Worm (Caenorhabditis elegans) whole organism, dauer: Measurements from ENCODE around the gene skr-3.

Experiments used
- unc-62 ChIP-seq: sonication (generic microtip); optimal IDR thresholded peaks from 2 replicates; lab custom pipeline; 2017; ENCODE audit warnings: missing biosample characterization, missing genetic modification reagents, missing genetic modification characterization

skr-3 gene

ce11 chrV:16127401-16127800, 6.5 kb downstream of the skr-3 start, which contains the start of gene fbxa-143:
Gene fbxa-143 (minus strand): TSS chrV:16127501.
- TF ChIP-seq unc-62 (GFP tag; lab: Kevin White, UChicago) = no peak

- TF ChIP-seq unc-62 (GFP tag; lab: Kevin White, UChicago) = no peak
Measured at ce11 chrV:16129116-16129515, 8.2 kb downstream of the skr-3 start.

- TF ChIP-seq unc-62 (GFP tag; lab: Kevin White, UChicago) = no peak
Measured at ce11 chrV:16131249-16131648, 10.4 kb downstream of the skr-3 start, which contains the start of gene fbxa-142. Gene fbxa-142 (minus strand): TSS chrV:16131349.

DNA sequence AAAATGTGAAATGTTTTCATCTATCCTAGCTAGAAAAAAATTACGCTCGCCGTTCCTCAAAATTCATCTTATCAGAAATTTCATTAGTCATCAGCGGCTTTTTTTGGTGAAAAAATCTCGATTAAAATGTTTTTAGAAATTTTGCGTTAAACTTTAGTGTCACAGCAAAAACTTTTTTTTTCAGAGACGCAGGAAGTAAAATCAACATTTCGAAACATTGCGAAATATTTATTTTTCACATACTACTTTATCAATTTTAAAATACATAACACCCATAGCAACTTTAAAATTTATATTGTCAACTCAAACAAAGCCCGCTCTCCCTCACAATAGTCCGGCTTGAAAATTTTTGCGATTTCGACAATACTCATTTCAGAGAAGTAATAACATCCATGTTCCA, 11.3 kb downstream of the skr-3 start:
- TF ChIP-seq unc-62 (GFP tag; lab: Kevin White, UChicago) = no peak

- TF ChIP-seq unc-62 (GFP tag; lab: Kevin White, UChicago) = no peak
Measured at ce11 chrV:16132705-16133104, 11.8 kb downstream of the skr-3 start, which contains the start of gene fbxa-144. Gene fbxa-144 (minus strand): TSS chrV:16132805.

DNA sequence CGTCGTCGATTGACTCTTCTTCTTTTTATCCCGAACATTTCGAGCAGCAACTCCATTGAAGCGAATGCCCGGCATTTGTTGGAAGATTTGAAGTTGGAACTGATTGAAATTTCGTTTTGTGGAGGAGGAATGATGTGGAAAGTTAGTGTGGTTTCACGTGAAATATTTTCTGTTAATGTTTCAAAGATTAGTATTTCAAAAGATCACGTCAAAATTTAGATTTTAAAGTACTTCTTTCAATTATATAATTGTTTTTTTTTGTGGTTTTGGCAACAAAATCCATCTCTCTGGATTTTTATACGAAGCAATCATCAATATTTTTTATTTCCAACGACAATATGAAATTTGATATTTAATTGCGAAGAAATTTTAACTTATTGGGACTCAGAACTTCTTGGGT, 16.2 kb downstream of the skr-3 start, which contains the start of gene F44G3.7:
TSS of gene F44G3.7 (minus strand) at position 101 of the 400 bp plus-strand sequence.
- no peak for TF ChIP-seq unc-62 (GFP tag; lab: Kevin White, UChicago)

DNA sequence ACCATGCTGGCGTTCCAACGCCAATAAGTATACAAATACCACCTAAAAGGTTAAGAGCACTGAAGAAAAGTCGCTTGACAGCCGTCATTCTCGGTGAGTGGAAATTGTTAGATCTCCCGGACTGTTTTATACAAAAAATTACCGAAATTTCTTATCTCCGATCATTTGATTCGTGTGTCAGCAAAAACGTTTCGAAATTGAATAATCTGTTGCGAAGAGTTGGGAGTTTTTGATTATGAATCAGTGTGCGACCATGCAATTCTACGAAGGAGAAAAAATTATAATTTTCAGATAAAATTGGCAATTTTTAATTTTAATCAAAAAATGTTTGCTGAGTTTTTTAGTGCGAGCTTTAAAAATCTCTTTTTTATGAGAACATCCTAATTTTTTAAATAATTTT, 18.6 kb downstream of the skr-3 start, which contains the start of gene clc-11:
TSS of gene clc-11 (minus strand) at position 101 of the 400 bp plus-strand sequence.
- no peak for TF ChIP-seq unc-62 (GFP tag; lab: Kevin White, UChicago)

ce11 chrV:16141071-16141470, 20.2 kb downstream of the skr-3 start, which contains the start of gene clc-32:
Gene clc-32 (minus strand): TSS chrV:16141171.
- no peak for TF ChIP-seq unc-62 (GFP tag; lab: Kevin White, UChicago)

ce11 chrV:16142371-16142770, 21.5 kb downstream of the skr-3 start, which contains the start of gene fbxa-18:
Gene fbxa-18 (plus strand): TSS chrV:16142671.
- no peak for TF ChIP-seq unc-62 (GFP tag; lab: Kevin White, UChicago)

- TF ChIP-seq unc-62 (GFP tag; lab: Kevin White, UChicago) = no peak
Measured at ce11 chrV:16143066-16143581, 22.2 kb downstream of the skr-3 start, which contains the start of gene fbxa-88. Gene fbxa-88 (minus strand): TSS chrV:16143116.

- no peak for TF ChIP-seq unc-62 (GFP tag; lab: Kevin White, UChicago)
Measured at ce11 chrV:16145009-16145408, 24.1 kb downstream of the skr-3 start.

DNA sequence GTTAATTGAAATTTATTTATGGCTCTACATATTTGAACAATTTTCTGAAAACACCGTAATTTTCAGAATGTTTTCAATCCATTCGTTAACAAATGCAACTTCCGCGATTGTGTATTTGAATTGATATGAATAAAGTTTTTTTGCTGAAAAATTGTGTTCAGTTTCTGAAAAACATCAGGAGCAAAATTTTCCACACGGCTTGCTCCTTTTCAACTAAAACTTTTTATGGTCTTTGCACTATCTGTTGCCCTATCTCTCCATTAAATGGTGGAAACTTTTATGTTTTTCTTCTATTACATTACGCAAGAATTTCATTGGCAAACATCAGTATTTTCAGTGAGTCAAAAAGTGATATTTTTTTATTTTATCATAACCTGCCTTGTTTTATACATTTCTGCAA, 27.9 kb downstream of the skr-3 start, which contains the start of gene F10A3.4:
TSS of gene F10A3.4 (plus strand) at position 301 of the 400 bp plus-strand sequence.
- no peak for TF ChIP-seq unc-62 (GFP tag; lab: Kevin White, UChicago)

- no peak for TF ChIP-seq unc-62 (GFP tag; lab: Kevin White, UChicago)
Measured at ce11 chrV:16153375-16153774, 32.5 kb downstream of the skr-3 start, which contains the start of gene str-254. Gene str-254 (minus strand): TSS chrV:16153475.

DNA sequence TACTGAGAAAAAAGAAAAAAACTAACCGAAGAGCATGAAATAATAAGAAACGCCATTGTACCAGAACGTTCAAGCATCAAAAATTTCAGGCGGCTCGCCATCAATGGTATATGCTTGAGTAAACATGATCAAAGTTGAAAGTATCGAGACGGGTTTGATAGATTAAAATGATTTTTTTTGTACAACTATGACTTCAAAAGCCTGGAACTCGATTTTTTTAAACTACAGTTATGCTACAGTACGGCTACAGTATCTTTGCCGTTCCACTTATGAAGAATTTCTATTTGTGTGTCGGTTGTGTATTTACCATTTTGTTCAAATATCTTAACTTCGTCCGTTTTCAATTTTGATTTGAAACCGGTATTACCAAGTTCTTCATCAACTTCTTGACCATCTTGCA, 34.2 kb downstream of the skr-3 start, which contains the start of gene str-97:
TSS of gene str-97 (minus strand) at position 101 of the 400 bp plus-strand sequence.
- TF ChIP-seq unc-62 (GFP tag; lab: Kevin White, UChicago) = no peak

- TF ChIP-seq unc-62 (GFP tag; lab: Kevin White, UChicago) = no peak
Measured at ce11 chrV:16158391-16158790, 37.5 kb downstream of the skr-3 start, which contains the start of gene str-99. Gene str-99 (minus strand): TSS chrV:16158491.

DNA sequence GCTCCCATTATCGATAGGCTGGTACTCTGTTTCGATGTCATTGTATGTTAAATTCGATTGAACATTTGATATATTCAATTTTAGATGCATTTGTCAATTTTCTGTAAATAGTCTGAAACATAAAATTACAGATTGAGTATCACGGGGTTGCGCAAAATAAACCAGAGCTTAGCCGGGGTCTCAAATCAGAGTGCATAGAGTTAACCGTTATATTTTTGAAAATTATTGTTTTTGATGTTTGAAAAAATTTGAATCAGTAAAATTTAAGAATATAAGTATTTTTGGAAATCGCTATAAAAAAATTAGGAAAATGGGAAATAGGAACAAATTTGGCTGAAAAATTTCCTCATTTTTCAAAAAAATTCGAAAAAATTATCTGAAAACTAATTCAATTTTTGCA, 38.7 kb downstream of the skr-3 start, which contains the start of gene F10A3.17:
TSS of gene F10A3.17 (minus strand) at position 101 of the 400 bp plus-strand sequence.
- no peak for TF ChIP-seq unc-62 (GFP tag; lab: Kevin White, UChicago)

ce11 chrV:16160087-16160486, 39.2 kb downstream of the skr-3 start:
- TF ChIP-seq unc-62 (GFP tag; lab: Kevin White, UChicago) = no peak
